Fruit fly (Drosophila melanogaster): ENCODE results near the gene cact.

Gene cact

DNA sequence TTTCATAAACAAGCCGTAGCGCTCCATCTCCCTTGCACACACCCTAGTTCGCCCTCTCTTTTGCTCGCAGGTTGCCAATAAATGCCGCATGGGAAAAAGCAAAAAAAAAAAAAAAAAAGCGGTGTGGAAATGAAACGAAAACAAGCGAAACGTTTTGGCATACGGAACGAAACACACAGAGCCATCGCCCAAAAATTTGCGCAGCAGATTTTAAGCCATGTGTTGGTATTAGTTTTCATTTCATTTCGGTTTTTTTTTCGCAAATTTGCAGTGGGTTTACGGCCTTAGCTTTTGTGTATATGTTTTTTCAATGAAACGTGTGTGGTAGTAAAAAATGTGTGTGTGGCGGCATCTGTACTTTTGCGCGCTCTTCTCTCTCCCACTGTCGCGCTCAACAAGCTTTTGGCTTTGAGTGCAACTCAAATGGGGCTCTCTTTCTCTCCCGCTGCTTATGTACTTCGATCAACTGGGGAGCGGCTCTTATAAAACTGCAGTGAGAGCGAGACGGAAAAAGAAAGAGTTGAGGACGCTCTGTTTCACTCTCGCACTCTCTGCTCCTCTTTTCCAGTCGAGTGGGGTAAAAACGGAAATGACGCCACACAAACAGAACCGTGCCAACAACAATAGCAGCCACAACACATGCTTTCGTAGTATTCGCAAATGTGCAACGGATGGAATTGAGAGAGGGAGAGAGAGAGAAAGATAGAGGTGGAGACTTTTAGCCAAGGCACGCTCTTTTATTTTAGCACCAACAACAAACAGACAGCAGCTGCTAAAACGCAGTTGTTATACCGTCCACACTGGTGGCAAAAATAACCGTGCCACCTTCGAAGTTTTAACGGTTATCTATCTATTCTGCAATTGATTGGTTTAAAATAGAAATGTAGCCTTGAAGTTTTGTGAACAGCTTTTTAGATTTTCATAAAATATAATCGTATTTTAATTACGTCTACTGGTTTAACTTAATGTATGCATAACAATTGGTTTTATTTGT lies 41.4 kb downstream of the cact start (continued):
- no peak for TF ChIP-seq CG11723 (GFP tag; optimal IDR thresholded peaks at IDR 0.05)
- no peak for TF ChIP-seq CG9437 (GFP tag; optimal IDR thresholded peaks at IDR 0.05)
- no peak for TF ChIP-seq CG14050 (GFP tag; IDR thresholded peaks at IDR 0.05)
- TF ChIP-seq br (optimal IDR thresholded peaks at IDR 0.05) = no peak
- no peak for TF ChIP-seq rib (GFP tag; IDR thresholded peaks at IDR 0.05)
- no peak for TF ChIP-seq ash1 (GFP tag; optimal IDR thresholded peaks at IDR 0.05)
- TF ChIP-seq C15 (GFP tag; IDR thresholded peaks at IDR 0.05) = no peak
- peak; percentile 42 for TF ChIP-seq NfI (GFP tag; optimal IDR thresholded peaks at IDR 0.05)
- no peak for TF ChIP-seq Ptx1 (GFP tag; IDR thresholded peaks at IDR 0.05)
- peak; percentile 84 for TF ChIP-seq kni (GFP tag; optimal IDR thresholded peaks at IDR 0.05)
- TF ChIP-seq ssp (GFP tag; IDR thresholded peaks at IDR 0.05) = no peak
- TF ChIP-seq bbx (GFP tag; IDR thresholded peaks at IDR 0.05; ENCODE audit: partially characterized antibody) = no peak
- TF ChIP-seq Deaf1 (tag; optimal IDR thresholded peaks at IDR 0.05) = peak; percentile 15
- no peak for TF ChIP-seq insv (GFP tag; optimal IDR thresholded peaks at IDR 0.05)
- TF ChIP-seq Usf (GFP tag; optimal IDR thresholded peaks at IDR 0.05) = no peak
- TF ChIP-seq org-1 (GFP tag; optimal IDR thresholded peaks at IDR 0.05) = peak; percentile 52
- TF ChIP-seq cas (GFP tag; IDR thresholded peaks at IDR 0.05) = no peak
- TF ChIP-seq Gug (GFP tag; IDR thresholded peaks at IDR 0.05) = 0 out of 4 replicates have a peak, but pooled peaks have one; percentile 5
- TF ChIP-seq CG1647 (GFP tag; optimal IDR thresholded peaks at IDR 0.05) = peak; percentile 0
- TF ChIP-seq CG32767 (GFP tag; IDR thresholded peaks at IDR 0.05) = no peak
- no peak for TF ChIP-seq Sry-β (GFP tag; optimal IDR thresholded peaks at IDR 0.05)
- TF ChIP-seq otp (GFP tag; IDR thresholded peaks at IDR 0.05) = no peak
- TF ChIP-seq CG7372 (GFP tag; IDR thresholded peaks at IDR 0.05) = no peak
- no peak for TF ChIP-seq CG17361 (GFP tag; IDR thresholded peaks at IDR 0.05)
- TF ChIP-seq Hr3 (GFP tag; optimal IDR thresholded peaks at IDR 0.05) = no peak
- no peak for TF ChIP-seq ken (GFP tag; IDR thresholded peaks at IDR 0.05)
- TF ChIP-seq E2f1 (GFP tag; IDR thresholded peaks at IDR 0.05) = no peak
- TF ChIP-seq CG8924 (tag; optimal IDR thresholded peaks at IDR 0.05) = peak; percentile 36
- TF ChIP-seq H2.0 (GFP tag; IDR thresholded peaks at IDR 0.05) = no peak
- TF ChIP-seq dm (GFP tag; optimal IDR thresholded peaks at IDR 0.05) = peak; percentile 47
- TF ChIP-seq BtbVII (GFP tag; optimal IDR thresholded peaks at IDR 0.05) = no peak
- no peak for TF ChIP-seq CkIIα-i1 (GFP tag; IDR thresholded peaks at IDR 0.05)
- TF ChIP-seq CG3163 (GFP tag; optimal IDR thresholded peaks at IDR 0.05) = peak; percentile 78
- no peak for TF ChIP-seq CG10274 (GFP tag; optimal IDR thresholded peaks at IDR 0.05)
- TF ChIP-seq CG12104 (GFP tag; optimal IDR thresholded peaks at IDR 0.05) = peak; percentile 0
- TF ChIP-seq odd (GFP tag; optimal IDR thresholded peaks at IDR 0.05) = peak; percentile 56
- no peak for TF ChIP-seq dimm (GFP tag; IDR thresholded peaks at IDR 0.05)
- TF ChIP-seq Hr39 (optimal IDR thresholded peaks at IDR 0.05) = no peak
- no peak for TF ChIP-seq Opbp (GFP tag; IDR thresholded peaks at IDR 0.05; ENCODE audit: partially characterized antibody)
- no peak for TF ChIP-seq grn (GFP tag; optimal IDR thresholded peaks at IDR 0.05)
- peak; percentile 46 for TF ChIP-seq D19B (GFP tag; optimal IDR thresholded peaks at IDR 0.05)
- TF ChIP-seq ase (GFP tag; IDR thresholded peaks at IDR 0.05) = no peak
- peak; percentile 53 for TF ChIP-seq CG13296 (GFP tag; optimal IDR thresholded peaks at IDR 0.05)
- TF ChIP-seq gfzf (GFP tag; optimal IDR thresholded peaks at IDR 0.05) = no peak
- TF ChIP-seq CG12659 (GFP tag; optimal IDR thresholded peaks at IDR 0.05) = peak; percentile 47
- no peak for TF ChIP-seq MTF-1 (GFP tag; optimal IDR thresholded peaks at IDR 0.05; ENCODE audit: borderline replicate concordance)
- TF ChIP-seq mld (GFP tag; IDR thresholded peaks at IDR 0.05; ENCODE audit: partially characterized antibody) = no peak
- no peak for TF ChIP-seq prd (optimal IDR thresholded peaks at IDR 0.05)
- no peak for TF ChIP-seq prd (GFP tag; IDR thresholded peaks at IDR 0.05)
- no peak for TF ChIP-seq CG17829 (tag; optimal IDR thresholded peaks at IDR 0.05)
- TF ChIP-seq NC2α (GFP tag; optimal IDR thresholded peaks at IDR 0.05) = no peak

All from whole organism, embryonic.